Fruit fly (Drosophila melanogaster) whole organism, embryonic: Measurements from ENCODE around the gene Ir68b.

ENCODE experiments used
- Bteb2 ChIP-seq: fragments of 200-800 bp; sonication (Bioruptor generic); optimal IDR thresholded peaks from 2 replicates; lab custom pipeline; 2016; ENCODE audit warnings: missing biosample characterization, missing genetic modification characterization
- C15 ChIP-seq: fragments of 200-800 bp; sonication (Bioruptor generic); IDR thresholded peaks from 3 replicates; pipeline ENCODE4 v1.3.6; 2022; ENCODE audit warnings: missing biosample characterization, missing genetic modification characterization
- CG11093 ChIP-seq: fragments of 200-800 bp; sonication (Bioruptor generic); IDR thresholded peaks from 3 replicates; pipeline ENCODE4 v1.3.6; 2022; ENCODE audit warnings: missing biosample characterization, missing genetic modification characterization
- CG12219 ChIP-seq: fragments of 200-800 bp; sonication (Bioruptor generic); optimal IDR thresholded peaks from 3 replicates; lab custom pipeline; 2018; ENCODE audit warnings: missing biosample characterization, mild to moderate bottlenecking, missing genetic modification characterization
- CG1233 ChIP-seq: fragments of 200-800 bp; sonication (Bioruptor generic); optimal IDR thresholded peaks from 4 replicates; lab custom pipeline; 2018; ENCODE audit warnings: missing biosample characterization, mild to moderate bottlenecking, missing genetic modification characterization
- CG12659 ChIP-seq: fragments of 200-800 bp; sonication (Bioruptor generic); optimal IDR thresholded peaks from 3 replicates; lab custom pipeline; 2017; ENCODE audit warnings: mild to moderate bottlenecking, missing biosample characterization, missing genetic modification reagents, missing genetic modification characterization
- CG13287 ChIP-seq: fragments of 200-800 bp; sonication (Bioruptor generic); IDR thresholded peaks from 2 replicates; pipeline ENCODE4 v1.3.6; 2022; ENCODE audit warnings: missing biosample characterization, missing genetic modification characterization; ENCODE audit not compliant: partially characterized antibody
- CG13296 ChIP-seq: fragments of 200-800 bp; sonication (Bioruptor generic); optimal IDR thresholded peaks from 3 replicates; lab custom pipeline; 2018; ENCODE audit warnings: missing biosample characterization, mild to moderate bottlenecking, missing genetic modification characterization
- CG14014 ChIP-seq: fragments of 200-800 bp; sonication (Bioruptor generic); IDR thresholded peaks from 2 replicates; pipeline ENCODE4 v1.3.6; 2022; ENCODE audit warnings: missing biosample characterization, missing genetic modification characterization
- CG15269 ChIP-seq: fragments of 200-800 bp; sonication (Bioruptor generic); optimal IDR thresholded peaks from 2 replicates; lab custom pipeline; 2018; ENCODE audit warnings: missing biosample characterization, mild to moderate bottlenecking, missing genetic modification characterization, moderate library complexity
- CG1529 ChIP-seq: fragments of 200-800 bp; sonication (Bioruptor generic); optimal IDR thresholded peaks from 3 replicates; lab custom pipeline; 2018; ENCODE audit warnings: missing biosample characterization, missing genetic modification characterization
- CG17385 ChIP-seq: fragments of 200-800 bp; sonication (Bioruptor generic); optimal IDR thresholded peaks from 3 replicates; lab custom pipeline; 2018; ENCODE audit warnings: missing biosample characterization, mild to moderate bottlenecking, missing genetic modification characterization
- CG30403 ChIP-seq: fragments of 200-800 bp; sonication (Bioruptor generic); optimal IDR thresholded peaks from 3 replicates; lab custom pipeline; 2016; ENCODE audit warnings: missing biosample characterization, missing genetic modification characterization
- CG3281 ChIP-seq: fragments of 200-800 bp; sonication (Bioruptor generic); optimal IDR thresholded peaks from 3 replicates; lab custom pipeline; 2017; ENCODE audit warnings: missing biosample characterization, mild to moderate bottlenecking, missing genetic modification characterization
- CG4282 ChIP-seq: fragments of 200-800 bp; sonication (Bioruptor generic); optimal IDR thresholded peaks from 2 replicates; lab custom pipeline; 2016; ENCODE audit warnings: missing biosample characterization, missing genetic modification characterization
- CG4854 ChIP-seq: fragments of 200-800 bp; sonication (Bioruptor generic); optimal IDR thresholded peaks from 2 replicates; lab custom pipeline; 2016; ENCODE audit warnings: missing biosample characterization, missing genetic modification characterization, inconsistent platforms
- CG7745 ChIP-seq: fragments of 200-800 bp; sonication (Bioruptor generic); optimal IDR thresholded peaks from 2 replicates; lab custom pipeline; 2018; ENCODE audit warnings: missing biosample characterization, mild to moderate bottlenecking, missing genetic modification characterization, moderate library complexity
- CG8290 ChIP-seq, 3 experiments: fragments of 200-800 bp; sonication (Bioruptor generic); optimal IDR thresholded peaks; 2 replicates each; lab custom pipeline; 2016 to 2019; ENCODE audit warnings: missing biosample characterization in 3 of 3, missing genetic modification characterization in 3 of 3, mild to moderate bottlenecking in 2 of 3, moderate library complexity in 1 of 3
- CG8944 ChIP-seq: fragments of 200-800 bp; sonication (Bioruptor generic); optimal IDR thresholded peaks from 3 replicates; lab custom pipeline; 2016; ENCODE audit warnings: missing biosample characterization, missing genetic modification characterization
- Dfd ChIP-seq, 2 experiments: fragments of >200 bp; optimal IDR thresholded peaks; 2 replicates each; lab custom pipeline; 2017; ENCODE audit warnings: missing biosample characterization in 2 of 2, missing genetic modification characterization in 2 of 2
- Dip2 ChIP-seq: fragments of 200-800 bp; sonication (Bioruptor generic); IDR thresholded peaks from 2 replicates; pipeline ENCODE4 v1.3.6; 2022; ENCODE audit warnings: missing biosample characterization, missing genetic modification characterization
- E2f2 ChIP-seq: fragments of 200-800 bp; sonication (Bioruptor generic); IDR thresholded peaks from 2 replicates; pipeline ENCODE4 v1.3.6; 2022; ENCODE audit warnings: missing biosample characterization, missing genetic modification characterization
- HLH4C ChIP-seq: fragments of 200-800 bp; sonication (Bioruptor generic); IDR thresholded peaks from 3 replicates; pipeline ENCODE4 v1.3.6; 2022; ENCODE audit warnings: missing biosample characterization, missing genetic modification characterization; ENCODE audit not compliant: partially characterized antibody
- Kr ChIP-seq: fragments of 200-800 bp; sonication (Bioruptor generic); optimal IDR thresholded peaks from 2 replicates; lab custom pipeline; 2017; ENCODE audit warnings: missing biosample characterization, mild to moderate bottlenecking, missing genetic modification characterization
- MBD-R2 ChIP-seq: fragments of 200-800 bp; sonication (Bioruptor generic); IDR thresholded peaks from 2 replicates; pipeline ENCODE4 v1.3.6; 2022; ENCODE audit warnings: missing biosample characterization, missing genetic modification characterization
- Meics ChIP-seq: fragments of 200-800 bp; sonication (Bioruptor generic); optimal IDR thresholded peaks from 2 replicates; lab custom pipeline; 2017; ENCODE audit warnings: missing biosample characterization, mild to moderate bottlenecking, missing genetic modification characterization
- ash1 ChIP-seq: fragments of 200-800 bp; sonication (Bioruptor generic); optimal IDR thresholded peaks from 2 replicates; lab custom pipeline; 2018; ENCODE audit warnings: missing biosample characterization, mild to moderate bottlenecking, missing genetic modification characterization
- ato ChIP-seq: fragments of 200-800 bp; sonication (Bioruptor generic); IDR thresholded peaks from 2 replicates; pipeline ENCODE4 v1.3.6; 2022; ENCODE audit warnings: missing biosample characterization, missing genetic modification characterization; ENCODE audit not compliant: partially characterized antibody
- bab2 ChIP-seq: fragments of 200-800 bp; sonication (Bioruptor generic); optimal IDR thresholded peaks from 2 replicates; lab custom pipeline; 2016; ENCODE audit warnings: missing biosample characterization, missing genetic modification characterization
- crol ChIP-seq: fragments of 200-800 bp; sonication (Bioruptor generic); IDR thresholded peaks from 2 replicates; pipeline ENCODE4 v1.3.6; 2022; ENCODE audit warnings: missing biosample characterization, missing genetic modification characterization
- crp ChIP-seq, 2 experiments: fragments of 200-800 bp; sonication (Bioruptor generic); optimal IDR thresholded peaks; 2 replicates in 1 of 2; 3 replicates in 1 of 2; lab custom pipeline; 2017; ENCODE audit warnings: missing biosample characterization in 2 of 2, missing genetic modification characterization in 2 of 2, mild to moderate bottlenecking in 1 of 2, moderate library complexity in 1 of 2
- ewg ChIP-seq: fragments of 200-800 bp; sonication (Bioruptor generic); optimal IDR thresholded peaks from 3 replicates; lab custom pipeline; 2017; ENCODE audit warnings: mild to moderate bottlenecking, missing biosample characterization, missing genetic modification reagents, missing genetic modification characterization
- hkb ChIP-seq, 2 experiments: fragments of 200-800 bp in 1 of 2; fragments of >200 bp in 1 of 2; sonication (Bioruptor generic) in 1 of 2; IDR thresholded peaks in 1 of 2; optimal IDR thresholded peaks in 1 of 2; 2 replicates each; pipeline versions ENCODE4 v1.3.6 to Lab custom; 2017 to 2022; ENCODE audit warnings: missing biosample characterization in 1 of 2, missing genetic modification characterization in 1 of 2
- lov ChIP-seq, 2 experiments: fragments of 200-800 bp in 1 of 2; fragments of >200 bp in 1 of 2; sonication (Bioruptor generic) in 1 of 2; IDR thresholded peaks in 1 of 2; optimal IDR thresholded peaks in 1 of 2; 2 replicates in 1 of 2; 3 replicates in 1 of 2; pipeline versions ENCODE4 v1.3.6 to Lab custom; 2017 to 2022; ENCODE audit warnings: missing biosample characterization in 1 of 2, missing genetic modification characterization in 1 of 2
- p53 ChIP-seq: fragments of 200-800 bp; sonication (Bioruptor generic); optimal IDR thresholded peaks from 2 replicates; lab custom pipeline; 2016; ENCODE audit warnings: missing biosample characterization, missing genetic modification characterization
- pan ChIP-seq, 4 experiments: fragments of >200 bp in 3 of 4; fragments of 200-800 bp in 1 of 4; sonication (Bioruptor generic) in 1 of 4; optimal IDR thresholded peaks in 3 of 4; IDR thresholded peaks in 1 of 4; 2 replicates each; pipeline versions ENCODE4 v1.3.6 to Lab custom; 2017 to 2022; ENCODE audit warnings: missing biosample characterization in 2 of 4, missing genetic modification characterization in 2 of 4, mixed read lengths in 1 of 4
- pita ChIP-seq: fragments of 200-800 bp; sonication (Bioruptor generic); optimal IDR thresholded peaks from 2 replicates; lab custom pipeline; 2017; ENCODE audit warnings: missing biosample characterization, mild to moderate bottlenecking, missing genetic modification characterization
- psq ChIP-seq: fragments of 200-800 bp; sonication (Bioruptor generic); optimal IDR thresholded peaks from 2 replicates; lab custom pipeline; 2017; ENCODE audit warnings: missing biosample characterization, missing genetic modification characterization
- repo ChIP-seq: fragments of 200-800 bp; sonication (Bioruptor generic); optimal IDR thresholded peaks from 2 replicates; lab custom pipeline; 2016; ENCODE audit warnings: missing biosample characterization, missing genetic modification characterization
- sna ChIP-seq: fragments of 200-800 bp; sonication (Bioruptor generic); IDR thresholded peaks from 2 replicates; pipeline ENCODE4 v1.3.6; 2022; ENCODE audit warnings: missing biosample characterization, missing genetic modification characterization; ENCODE audit not compliant: partially characterized antibody
- tap ChIP-seq: fragments of 200-800 bp; optimal IDR thresholded peaks from 3 replicates; lab custom pipeline; 2019; ENCODE audit warnings: missing biosample characterization, mild to moderate bottlenecking, missing genetic modification characterization, moderate library complexity
- ttk ChIP-seq: fragments of 200-800 bp; sonication (Bioruptor generic); IDR thresholded peaks from 2 replicates; pipeline ENCODE4 v2.1.2; 2022; ENCODE audit warnings: missing biosample characterization, missing genetic modification characterization
- twi ChIP-seq: fragments of 200-800 bp; optimal IDR thresholded peaks from 2 replicates; lab custom pipeline; 2019; ENCODE audit warnings: missing biosample characterization, mild to moderate bottlenecking, missing genetic modification characterization, moderate library complexity
- unc-4 ChIP-seq: fragments of 200-800 bp; sonication (Bioruptor generic); IDR thresholded peaks from 2 replicates; pipeline ENCODE4 v1.3.6; 2022; ENCODE audit warnings: missing biosample characterization, missing genetic modification characterization; ENCODE audit not compliant: partially characterized antibody
- wor ChIP-seq: fragments of 200-800 bp; sonication (Bioruptor generic); IDR thresholded peaks from 2 replicates; pipeline ENCODE4 v1.3.6; 2022; ENCODE audit warnings: missing biosample characterization, missing genetic modification characterization
- yki ChIP-seq: fragments of >200 bp; optimal IDR thresholded peaks from 3 replicates; lab custom pipeline; 2018
- zfh2 ChIP-seq: fragments of 200-800 bp; sonication (Bioruptor generic); optimal IDR thresholded peaks from 2 replicates; lab custom pipeline; 2016; ENCODE audit warnings: missing biosample characterization, missing genetic modification characterization

The Ir68b gene

DNA sequence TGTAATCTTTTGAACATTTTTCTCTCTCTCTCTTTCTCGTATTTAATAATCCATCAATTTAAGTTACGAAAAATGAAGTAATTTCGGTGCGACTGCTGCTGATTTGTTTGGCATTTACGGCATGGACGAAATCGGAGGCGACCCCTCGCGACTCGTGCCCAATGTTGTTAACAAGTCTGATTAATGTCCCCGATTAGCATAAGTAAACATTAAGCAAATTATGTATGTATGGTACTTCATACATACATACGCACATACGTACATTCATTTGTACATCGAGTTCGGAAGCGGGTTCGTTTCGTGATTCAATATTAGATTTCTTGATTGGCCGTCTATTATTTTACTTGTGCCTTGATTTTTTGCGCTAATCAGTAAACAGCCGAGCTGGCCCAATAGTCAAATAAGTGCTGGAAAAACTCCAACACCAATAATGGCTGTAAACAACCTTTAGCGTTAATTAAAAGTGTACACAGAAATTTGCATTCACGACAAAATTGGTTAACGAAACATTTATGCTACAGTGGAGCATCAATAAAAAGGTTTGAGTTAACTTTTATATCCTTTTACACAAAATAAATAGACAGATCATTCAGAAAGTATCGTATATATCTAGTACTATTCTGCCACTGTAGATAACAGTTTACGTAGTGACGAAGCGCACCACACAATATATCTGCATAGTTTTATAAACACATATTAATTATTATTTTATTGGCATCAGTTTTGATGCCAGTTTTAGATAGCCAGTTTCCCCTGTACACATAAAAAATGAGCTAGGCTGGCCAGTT is 36.1 kb downstream of the Ir68b start (continued):
- TF ChIP-seq unc-4 (GFP tag; lab: Robert Waterston, UW) (no peak), CG8290 (GFP tag; optimal IDR thresholded peaks at IDR 0.05; lab: Kevin White, UChicago) (no peak), CG8290 (tag; optimal IDR thresholded peaks at IDR 0.05; lab: Kevin White, UChicago) (peak in 1 of 2 experiments; percentile 36), twi (tag; lab: Kevin White, UChicago) (peak; percentile 23), wor (GFP tag; lab: Robert Waterston, UW) (no peak), ewg (GFP tag; lab: Kevin White, UChicago) (peak; percentile 13), pita (no peak), bab2 (GFP tag; lab: Kevin White, UChicago) (peak; percentile 43), crp (GFP tag; optimal IDR thresholded peaks at IDR 0.05; lab: Kevin White, UChicago) (no peak), CG17385 (GFP tag; lab: Kevin White, UChicago) (peak; percentile 67), Meics (GFP tag; lab: Kevin White, UChicago) (peak; percentile 89), lov (optimal IDR thresholded peaks at IDR 0.05; lab: Kevin White, UChicago) (no peak), lov (GFP tag; IDR thresholded peaks at IDR 0.05; lab: Robert Waterston, UW) (no peak), Bteb2 (GFP tag; lab: Kevin White, UChicago) (peak; percentile 47), CG7745 (tag; lab: Kevin White, UChicago) (no peak), CG4282 (GFP tag; lab: Kevin White, UChicago) (no peak), CG12659 (GFP tag; lab: Kevin White, UChicago) (peak; percentile 69), CG12219 (peak; percentile 50), C15 (GFP tag; lab: Robert Waterston, UW) (no peak), MBD-R2 (GFP tag; lab: Robert Waterston, UW) (peak; percentile 45; the same call in 1 of the 2 replicates), CG4854 (GFP tag; lab: Kevin White, UChicago) (no peak), ash1 (GFP tag; lab: Kevin White, UChicago) (no peak), CG3281 (GFP tag; lab: Kevin White, UChicago) (peak; percentile 74), E2f2 (GFP tag; lab: Robert Waterston, UW) (0 out of 2 replicates have a peak, but pooled peaks have one; percentile 6), Dfd (GFP tag; optimal IDR thresholded peaks at IDR 0.05; lab: Kevin White, UChicago) (no peak), crol (GFP tag; lab: Robert Waterston, UW) (no peak), tap (tag; lab: Kevin White, UChicago) (peak; percentile 54), psq (GFP tag; lab: Kevin White, UChicago) (no peak), ato (GFP tag; lab: Robert Waterston, UW) (no peak), CG11093 (peak; percentile 62), zfh2 (GFP tag; lab: Kevin White, UChicago) (peak; percentile 37), pan (optimal IDR thresholded peaks at IDR 0.05; lab: Kevin White, UChicago) (no peak), pan (GFP tag; optimal IDR thresholded peaks at IDR 0.05 in 1 of 2, IDR thresholded peaks at IDR 0.05 in 1 of 2) (peak in 1 of 2 experiments; percentile 68), p53 (no peak), yki (no peak), repo (no peak), CG13296 (GFP tag; lab: Kevin White, UChicago) (peak; percentile 68), CG13287 (GFP tag; lab: Robert Waterston, UW) (no peak), Kr (GFP tag; lab: Kevin White, UChicago) (no peak), CG8944 (GFP tag; lab: Kevin White, UChicago) (no peak), CG15269 (tag; lab: Kevin White, UChicago) (peak; percentile 86), ttk (GFP tag; lab: Robert Waterston, UW) (peak; percentile 50; the same call in 1 of the 2 replicates), CG1529 (GFP tag; lab: Kevin White, UChicago) (peak; percentile 12), CG1233 (peak; percentile 43), hkb (optimal IDR thresholded peaks at IDR 0.05; lab: Kevin White, UChicago) (no peak), hkb (GFP tag; IDR thresholded peaks at IDR 0.05; lab: Robert Waterston, UW) (peak; percentile 70), CG14014 (GFP tag; lab: Robert Waterston, UW) (no peak; the same call in none of the 2 replicates), HLH4C (GFP tag; lab: Robert Waterston, UW) (no peak), sna (no peak), Dip2 (GFP tag; lab: Robert Waterston, UW) (no peak), CG30403 (GFP tag; lab: Kevin White, UChicago) (peak; percentile 68)
